Fruit fly (Drosophila melanogaster) S2 (cell line): ENCODE data around the gene SerRS.

Experiments
- CG8478 ChIP-seq: fragments of >200 bp; optimal IDR thresholded peaks from 2 replicates; lab custom pipeline; 2018
- CTCF ChIP-seq, 2 experiments: fragments of >200 bp; optimal IDR thresholded peaks; 2 replicates each; lab custom pipeline; 2018

SerRS gene

dm6 chr2L:3034969-3035368, 2.2 kb downstream of the SerRS start, which contains the start of gene CG17258:
Gene CG17258 (minus strand): TSS chr2L:3035348.
- TF ChIP-seq CTCF (optimal IDR thresholded peaks at IDR 0.05; lab: Kevin White, UChicago) (peak; percentile 65 to 73), CG8478 (lab: Kevin White, UChicago) (no peak)

- TF ChIP-seq CTCF (optimal IDR thresholded peaks at IDR 0.05; lab: Kevin White, UChicago) (no peak), CG8478 (lab: Kevin White, UChicago) (no peak)
Measured at dm6 chr2L:3030350-3030749, 6.9 kb downstream of the SerRS start, which contains the start of gene GABPI. Gene GABPI (plus strand): TSS chr2L:3030539.

- TF ChIP-seq CTCF (optimal IDR thresholded peaks at IDR 0.05; lab: Kevin White, UChicago) = no peak
Measured at dm6 chr2L:3029012-3029411, 8.2 kb downstream of the SerRS start, which contains the start of the genes Sf3b2 and CG17219. Gene Sf3b2 (minus strand): TSS chr2L:3029168. Gene CG17219 (plus strand): TSS chr2L:3029253.

dm6 chr2L:3022986-3023385, 14.2 kb downstream of the SerRS start, which contains the start of the genes alpha4GT1 and Prp40:
Gene alpha4GT1 (minus strand): TSS chr2L:3023141.
Gene Prp40 (plus strand): TSS chr2L:3023226.
- TF ChIP-seq CTCF (optimal IDR thresholded peaks at IDR 0.05; lab: Kevin White, UChicago) (peak in 1 of 2 experiments; percentile 23), CG8478 (lab: Kevin White, UChicago) (no peak)

- TF ChIP-seq CG8478 (lab: Kevin White, UChicago) (no peak), CTCF (optimal IDR thresholded peaks at IDR 0.05; lab: Kevin White, UChicago) (no peak)
Measured at dm6 chr2L:3018212-3018611, 19.0 kb downstream of the SerRS start, which contains the start of the genes CG17224 and CG17264. Gene CG17224 (minus strand): TSS chr2L:3018308. Gene CG17264 (plus strand): TSS chr2L:3018508.

dm6 chr2L:3012780-3013179, 24.4 kb downstream of the SerRS start:
- TF ChIP-seq CG8478 (lab: Kevin White, UChicago) (no peak), CTCF (optimal IDR thresholded peaks at IDR 0.05; lab: Kevin White, UChicago) (no peak)

- TF ChIP-seq CTCF (optimal IDR thresholded peaks at IDR 0.05; lab: Kevin White, UChicago) (no peak), CG8478 (lab: Kevin White, UChicago) (no peak)
Measured at dm6 chr2L:3011484-3011883, 25.7 kb downstream of the SerRS start.

dm6 chr2L:3009438-3009837, 27.8 kb downstream of the SerRS start:
- TF ChIP-seq CG8478 (lab: Kevin White, UChicago) (no peak), CTCF (optimal IDR thresholded peaks at IDR 0.05; lab: Kevin White, UChicago) (no peak)

dm6 chr2L:3006925-3007426, 30.2 kb downstream of the SerRS start:
- TF ChIP-seq CG8478 (lab: Kevin White, UChicago) = no peak
- TF ChIP-seq CTCF (optimal IDR thresholded peaks at IDR 0.05; lab: Kevin White, UChicago) = no peak

dm6 chr2L:3006194-3006593, 31.0 kb downstream of the SerRS start:
- TF ChIP-seq CG8478 (lab: Kevin White, UChicago) (no peak), CTCF (optimal IDR thresholded peaks at IDR 0.05; lab: Kevin White, UChicago) (no peak)

dm6 chr2L:3005483-3005882, 31.7 kb downstream of the SerRS start:
- no peak for TF ChIP-seq CTCF (optimal IDR thresholded peaks at IDR 0.05; lab: Kevin White, UChicago)
- TF ChIP-seq CG8478 (lab: Kevin White, UChicago) = no peak

dm6 chr2L:3004601-3005000, 32.6 kb downstream of the SerRS start:
- TF ChIP-seq CG8478 (lab: Kevin White, UChicago) = no peak

dm6 chr2L:3003399-3003798, 33.8 kb downstream of the SerRS start:
- TF ChIP-seq CG8478 (lab: Kevin White, UChicago) (no peak), CTCF (optimal IDR thresholded peaks at IDR 0.05; lab: Kevin White, UChicago) (no peak)

dm6 chr2L:3001953-3002352, 35.2 kb downstream of the SerRS start:
- TF ChIP-seq CG8478 (lab: Kevin White, UChicago) (no peak), CTCF (optimal IDR thresholded peaks at IDR 0.05; lab: Kevin White, UChicago) (no peak)

- TF ChIP-seq CTCF (optimal IDR thresholded peaks at IDR 0.05; lab: Kevin White, UChicago) (no peak), CG8478 (lab: Kevin White, UChicago) (no peak)
Measured at dm6 chr2L:3000517-3000934, 36.7 kb downstream of the SerRS start.

- TF ChIP-seq CG8478 (lab: Kevin White, UChicago) (no peak), CTCF (optimal IDR thresholded peaks at IDR 0.05; lab: Kevin White, UChicago) (no peak)
Measured at dm6 chr2L:2999609-3000008, 37.6 kb downstream of the SerRS start.
